ENCODE assay signal across 2 worm cellular contexts in genomic region chrIII:835713-836278, ce11.
TF ChIP-seq lines count a peak whose summit lies in the region.

No protein-coding gene starts in this region.

TF ChIP-seq in whole organism, L1 larva, 84 proteins besides CTCF, POLR2A, EP300 and RAD21 (continued from another document):
- no peak for TF ChIP-seq mdl-1 (tag; optimal IDR thresholded peaks at IDR 0.05; lab: Kevin White, UChicago)
- no peak for TF ChIP-seq lir-3 (tag; optimal IDR thresholded peaks at IDR 0.05; lab: Kevin White, UChicago; ENCODE audit: poor library complexity)
- TF ChIP-seq ceh-88 (GFP tag; IDR thresholded peaks at IDR 0.05; lab: Robert Waterston, UW) = peak; percentile 73
- peak; percentile 68 for TF ChIP-seq jun-1 (tag; optimal IDR thresholded peaks at IDR 0.05; lab: Kevin White, UChicago)
- TF ChIP-seq ceh-90 (tag; optimal IDR thresholded peaks at IDR 0.05; lab: Kevin White, UChicago) = no peak
- no peak for TF ChIP-seq zag-1 (tag; optimal IDR thresholded peaks at IDR 0.05; lab: Kevin White, UChicago)
- no peak for TF ChIP-seq sox-4 (tag; optimal IDR thresholded peaks at IDR 0.05; lab: Kevin White, UChicago)
- no peak for TF ChIP-seq vab-15 (tag; optimal IDR thresholded peaks at IDR 0.05; lab: Kevin White, UChicago)
- TF ChIP-seq fkh-8 (tag; optimal IDR thresholded peaks at IDR 0.05; lab: Kevin White, UChicago) = peak; percentile 24
- no peak for TF ChIP-seq C04F5.9 (tag; optimal IDR thresholded peaks at IDR 0.05; lab: Kevin White, UChicago)
- no peak for TF ChIP-seq ceh-82 (tag; optimal IDR thresholded peaks at IDR 0.05; lab: Kevin White, UChicago)
- no peak for TF ChIP-seq elt-3 (tag; optimal IDR thresholded peaks at IDR 0.05; lab: Kevin White, UChicago)
- TF ChIP-seq F16B12.6 (tag; optimal IDR thresholded peaks at IDR 0.05; lab: Kevin White, UChicago) = no peak
- TF ChIP-seq pqm-1 (tag; optimal IDR thresholded peaks at IDR 0.05; lab: Kevin White, UChicago) = no peak
- no peak for TF ChIP-seq lin-15B (tag; optimal IDR thresholded peaks at IDR 0.05; lab: Kevin White, UChicago)
- no peak for TF ChIP-seq unc-30 (tag; optimal IDR thresholded peaks at IDR 0.05; lab: Kevin White, UChicago)
- peak; percentile 7 for TF ChIP-seq swsn-7 (tag; optimal IDR thresholded peaks at IDR 0.05; lab: Kevin White, UChicago)
- peak; percentile 34 to 45 for TF ChIP-seq efl-1 (optimal IDR thresholded peaks at IDR 0.05; lab: Kevin White, UChicago)
- no peak for TF ChIP-seq efl-1 (GFP tag; optimal IDR thresholded peaks at IDR 0.05 in 1 of 2; lab: Kevin White, UChicago)
- TF ChIP-seq sptf-1 (tag; optimal IDR thresholded peaks at IDR 0.05; lab: Kevin White, UChicago) = no peak
- TF ChIP-seq nhr-28 (tag; optimal IDR thresholded peaks at IDR 0.05; lab: Kevin White, UChicago) = peak; percentile 7
- TF ChIP-seq ztf-11 (tag; optimal IDR thresholded peaks at IDR 0.05; lab: Kevin White, UChicago) = peak in 1 of 2 experiments; percentile 63
- TF ChIP-seq ceh-8 (GFP tag; optimal IDR thresholded peaks at IDR 0.05; lab: Kevin White, UChicago) = peak; percentile 26

TF ChIP-seq in whole organism, young adult, 124 proteins besides CTCF, POLR2A, EP300 and RAD21 (continued from another document):
- TF ChIP-seq atf-7 (tag; optimal IDR thresholded peaks at IDR 0.05; lab: Kevin White, UChicago) (peak; percentile 99), lsy-27 (tag; optimal IDR thresholded peaks at IDR 0.05; lab: Kevin White, UChicago; ENCODE audit: borderline replicate concordance, insufficient read depth) (no peak), chd-7 (tag; optimal IDR thresholded peaks at IDR 0.05; lab: Kevin White, UChicago) (peak; percentile 99), sea-2 (GFP tag; IDR thresholded peaks at IDR 0.05; lab: Robert Waterston, UW) (no peak), ceh-40 (GFP tag; IDR thresholded peaks at IDR 0.05; lab: Robert Waterston, UW) (peak; percentile 94), K11D2.4 (GFP tag; IDR thresholded peaks at IDR 0.05; lab: Robert Waterston, UW) (peak; percentile 95), nfya-1 (tag; optimal IDR thresholded peaks at IDR 0.05; lab: Kevin White, UChicago; ENCODE audit: borderline replicate concordance, insufficient read depth) (no peak), nhr-90 (tag; optimal IDR thresholded peaks at IDR 0.05; lab: Kevin White, UChicago) (peak; percentile 88), rec-8 (tag; optimal IDR thresholded peaks at IDR 0.05; lab: Kevin White, UChicago) (no peak), nfyb-1 (GFP tag; IDR thresholded peaks at IDR 0.05; lab: Robert Waterston, UW) (peak; percentile 99), Y53G8AR.9 (GFP tag; conservative IDR thresholded peaks at IDR 0.05; lab: Robert Waterston, UW) (peak; percentile 99), hlh-26 (GFP tag; conservative IDR thresholded peaks at IDR 0.05; lab: Robert Waterston, UW) (no peak), F57A8.1 (GFP tag; optimal IDR thresholded peaks at IDR 0.05; lab: Kevin White, UChicago) (no peak), dpl-1 (GFP tag; optimal IDR thresholded peaks at IDR 0.05; lab: Kevin White, UChicago) (no peak), lin-26 (GFP tag; IDR thresholded peaks at IDR 0.05; lab: Robert Waterston, UW) (peak; percentile 97), F10E7.11 (tag; optimal IDR thresholded peaks at IDR 0.05; lab: Kevin White, UChicago) (peak; percentile 98), cebp-2 (GFP tag; IDR thresholded peaks at IDR 0.05; lab: Robert Waterston, UW) (peak; percentile 86), hrde-1 (tag; optimal IDR thresholded peaks at IDR 0.05; lab: Kevin White, UChicago; ENCODE audit: borderline replicate concordance) (no peak)
